Fruit fly (Drosophila melanogaster): Measurements from ENCODE around the gene Pxd.
A peak's percentile ranks its signal among the peaks of the same experiment; 100 is the strongest.

The Pxd gene

dm6 chr3R:16977745-16978305 is 36.6 kb upstream of the Pxd start, which contains the start of gene Actn3:
Gene Actn3 (minus strand): TSS chr3R:16977795.
- no peak for TF ChIP-seq lz (GFP tag; optimal IDR thresholded peaks at IDR 0.05)
- no peak for TF ChIP-seq Eip75B (GFP tag; optimal IDR thresholded peaks at IDR 0.05)
- TF ChIP-seq CG10669 (GFP tag; optimal IDR thresholded peaks at IDR 0.05), result no peak
- no peak for TF ChIP-seq CG34406 (GFP tag; optimal IDR thresholded peaks at IDR 0.05)
- no peak for TF ChIP-seq CG7368 (GFP tag; optimal IDR thresholded peaks at IDR 0.05)
- no peak for TF ChIP-seq Hr38 (GFP tag; optimal IDR thresholded peaks at IDR 0.05)
- no peak for TF ChIP-seq CG6808 (GFP tag; optimal IDR thresholded peaks at IDR 0.05)
- no peak for TF ChIP-seq CG16779 (tag; optimal IDR thresholded peaks at IDR 0.05)
- no peak for TF ChIP-seq salr (GFP tag; optimal IDR thresholded peaks at IDR 0.05)
- TF ChIP-seq acj6 (GFP tag; optimal IDR thresholded peaks at IDR 0.05), result no peak
- no peak for TF ChIP-seq CG31627 (GFP tag; optimal IDR thresholded peaks at IDR 0.05)
- no peak for TF ChIP-seq eg (GFP tag; IDR thresholded peaks at IDR 0.05)
- TF ChIP-seq CG11902 (GFP tag; optimal IDR thresholded peaks at IDR 0.05), result no peak
- TF ChIP-seq svp (GFP tag), result no peak
- TF ChIP-seq Eip78C (GFP tag), result no peak
- TF ChIP-seq CG1621 (tag; optimal IDR thresholded peaks at IDR 0.05), result no peak
- TF ChIP-seq Met (GFP tag; optimal IDR thresholded peaks at IDR 0.05), result no peak
- TF ChIP-seq CG15336 (GFP tag; IDR thresholded peaks at IDR 0.05), result no peak

DNA sequence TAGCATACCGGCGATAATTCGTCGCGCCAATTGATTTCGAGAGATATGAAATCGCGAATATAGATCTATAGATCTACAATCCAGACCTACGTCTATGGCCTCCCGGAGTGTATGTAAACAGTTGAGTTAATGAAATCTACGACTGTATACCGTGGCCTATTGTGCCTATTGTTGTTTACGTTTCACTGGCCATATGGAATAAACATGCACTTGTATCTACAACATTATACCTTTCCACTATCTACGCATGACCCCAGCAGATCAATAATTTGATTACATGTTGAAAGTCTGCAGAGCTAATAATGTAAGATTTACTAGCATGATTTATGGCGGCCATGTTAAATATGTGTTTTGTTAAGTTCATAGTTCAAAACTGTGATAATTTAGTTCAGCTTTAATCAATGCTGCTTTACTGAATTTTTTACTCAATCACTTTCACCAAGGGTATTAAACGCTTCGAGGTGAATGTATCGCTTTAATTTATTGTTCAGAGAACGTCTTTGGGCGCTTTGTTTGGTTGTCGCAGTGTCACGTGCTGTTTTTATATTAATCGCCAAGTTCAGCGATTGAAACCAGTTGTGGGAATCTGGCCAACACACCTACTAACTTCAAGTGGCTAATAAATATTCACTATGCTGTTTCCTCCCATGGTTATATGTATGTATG is 33.3 kb upstream of the Pxd start:
- TF ChIP-seq fd85E (GFP tag; optimal IDR thresholded peaks at IDR 0.05) (no peak), svp (GFP tag) (peak; percentile 59), fkh (GFP tag; optimal IDR thresholded peaks at IDR 0.05) (peak; percentile 66)

dm6 chr3R:16982108-16982707 is 32.2 kb upstream of the Pxd start, which contains the start of gene AhcyL2:
Gene AhcyL2 (minus strand): TSS chr3R:16982158.
- TF ChIP-seq Sox14 (GFP tag; optimal IDR thresholded peaks at IDR 0.05) (no peak), CG6792 (GFP tag; optimal IDR thresholded peaks at IDR 0.05) (no peak), Lpt (GFP tag; optimal IDR thresholded peaks at IDR 0.05) (peak; percentile 2), CG6854 (GFP tag; optimal IDR thresholded peaks at IDR 0.05) (peak; percentile 1), CG6163 (GFP tag; IDR thresholded peaks at IDR 0.05) (no peak; the same call in 2 of the 3 replicates), CG8632 (GFP tag; optimal IDR thresholded peaks at IDR 0.05) (no peak), Met (GFP tag; optimal IDR thresholded peaks at IDR 0.05) (no peak), CG7368 (GFP tag; optimal IDR thresholded peaks at IDR 0.05) (no peak), CG10669 (GFP tag; optimal IDR thresholded peaks at IDR 0.05) (no peak), fkh (GFP tag; optimal IDR thresholded peaks at IDR 0.05) (peak; percentile 14), CG11294 (GFP tag; IDR thresholded peaks at IDR 0.05) (no peak), Hr39 (GFP tag; optimal IDR thresholded peaks at IDR 0.05) (no peak), CG15336 (GFP tag; IDR thresholded peaks at IDR 0.05) (peak; percentile 28; the same call in 1 of the 2 replicates), net (GFP tag; optimal IDR thresholded peaks at IDR 0.05) (no peak), Ets96B (tag; optimal IDR thresholded peaks at IDR 0.05) (no peak), Sox102F (GFP tag; optimal IDR thresholded peaks at IDR 0.05) (no peak), pdm3 (GFP tag; optimal IDR thresholded peaks at IDR 0.05) (no peak), svp (GFP tag) (peak; percentile 100), Blimp-1 (GFP tag; optimal IDR thresholded peaks at IDR 0.05) (no peak), Hr4 (GFP tag; optimal IDR thresholded peaks at IDR 0.05) (no peak), CG32006 (GFP tag; optimal IDR thresholded peaks at IDR 0.05) (no peak), CG10631 (GFP tag; optimal IDR thresholded peaks at IDR 0.05) (no peak), CG3032 (tag; optimal IDR thresholded peaks at IDR 0.05) (no peak), CG8319 (GFP tag; optimal IDR thresholded peaks at IDR 0.05) (no peak), Ets21C (GFP tag; optimal IDR thresholded peaks at IDR 0.05) (no peak), CG6808 (GFP tag; optimal IDR thresholded peaks at IDR 0.05) (no peak), cyc (GFP tag; optimal IDR thresholded peaks at IDR 0.05) (no peak), CG11902 (GFP tag; optimal IDR thresholded peaks at IDR 0.05) (no peak), vri (GFP tag; optimal IDR thresholded peaks at IDR 0.05) (peak; percentile 84), Eip78C (GFP tag) (peak; percentile 72)
